Fruit fly (Drosophila melanogaster) whole organism, embryonic: ENCODE measurements around the gene CG31174.

Experiments
- B-H1 ChIP-seq: fragments of 200-800 bp; sonication (Bioruptor generic); IDR thresholded peaks from 3 replicates; pipeline ENCODE4 v1.3.6; 2022; ENCODE audit warnings: missing biosample characterization, missing genetic modification characterization
- CG10543 ChIP-seq: fragments of 200-800 bp; sonication (Bioruptor generic); optimal IDR thresholded peaks from 3 replicates; lab custom pipeline; 2017; ENCODE audit warnings: missing biosample characterization, mild to moderate bottlenecking, missing genetic modification characterization, moderate library complexity
- CG11456 ChIP-seq: fragments of 200-800 bp; sonication (Bioruptor generic); IDR thresholded peaks from 3 replicates; pipeline ENCODE4 v1.3.6; 2022; ENCODE audit warnings: missing biosample characterization, missing genetic modification characterization
- CG12236 ChIP-seq: fragments of 200-800 bp; sonication (Bioruptor generic); optimal IDR thresholded peaks from 2 replicates; lab custom pipeline; 2016; ENCODE audit warnings: missing biosample characterization, missing genetic modification characterization
- CG12299 ChIP-seq: fragments of 200-800 bp; sonication (Bioruptor generic); optimal IDR thresholded peaks from 2 replicates; lab custom pipeline; 2018; ENCODE audit warnings: missing biosample characterization, mild to moderate bottlenecking, missing genetic modification characterization
- CG1233 ChIP-seq: fragments of 200-800 bp; sonication (Bioruptor generic); optimal IDR thresholded peaks from 4 replicates; lab custom pipeline; 2018; ENCODE audit warnings: missing biosample characterization, mild to moderate bottlenecking, missing genetic modification characterization
- CG12659 ChIP-seq: fragments of 200-800 bp; sonication (Bioruptor generic); optimal IDR thresholded peaks from 3 replicates; lab custom pipeline; 2017; ENCODE audit warnings: mild to moderate bottlenecking, missing biosample characterization, missing genetic modification reagents, missing genetic modification characterization
- CG13424 ChIP-seq: fragments of 200-800 bp; sonication (Bioruptor generic); optimal IDR thresholded peaks from 2 replicates; lab custom pipeline; 2019; ENCODE audit warnings: missing biosample characterization, mild to moderate bottlenecking, missing genetic modification characterization, moderate library complexity
- CG13624 ChIP-seq: fragments of 200-800 bp; sonication (Bioruptor generic); optimal IDR thresholded peaks from 2 replicates; lab custom pipeline; 2016; ENCODE audit warnings: missing biosample characterization, missing genetic modification characterization
- CG14860 ChIP-seq: fragments of 200-800 bp; sonication (Bioruptor generic); IDR thresholded peaks from 3 replicates; pipeline ENCODE4 v1.3.6; 2022; ENCODE audit warnings: missing biosample characterization, missing genetic modification characterization; ENCODE audit not compliant: partially characterized antibody
- CG1602 ChIP-seq: fragments of 200-800 bp; sonication (Bioruptor generic); optimal IDR thresholded peaks from 3 replicates; lab custom pipeline; 2016; ENCODE audit warnings: missing biosample characterization, missing genetic modification characterization
- CG2129 ChIP-seq: fragments of 200-800 bp; sonication (Bioruptor generic); IDR thresholded peaks from 2 replicates; pipeline ENCODE4 v1.3.6; 2022; ENCODE audit warnings: missing biosample characterization, missing genetic modification characterization; ENCODE audit not compliant: partially characterized antibody
- CG31365 ChIP-seq: fragments of 200-800 bp; sonication (Bioruptor generic); optimal IDR thresholded peaks from 2 replicates; lab custom pipeline; 2018; ENCODE audit warnings: missing biosample characterization, mild to moderate bottlenecking, missing genetic modification characterization
- CG32532 ChIP-seq: fragments of 200-800 bp; sonication (Bioruptor generic); IDR thresholded peaks from 2 replicates; pipeline ENCODE4 v1.3.6; 2022; ENCODE audit warnings: missing biosample characterization, missing genetic modification characterization
- CG32767 ChIP-seq: fragments of 200-800 bp; sonication (Bioruptor generic); IDR thresholded peaks from 2 replicates; pipeline ENCODE4 v1.3.6; 2022; ENCODE audit warnings: missing biosample characterization, missing genetic modification characterization
- CG3281 ChIP-seq: fragments of 200-800 bp; sonication (Bioruptor generic); optimal IDR thresholded peaks from 3 replicates; lab custom pipeline; 2017; ENCODE audit warnings: missing biosample characterization, mild to moderate bottlenecking, missing genetic modification characterization
- CG4707 ChIP-seq: fragments of 200-800 bp; sonication (Bioruptor generic); optimal IDR thresholded peaks from 2 replicates; lab custom pipeline; 2018; ENCODE audit warnings: missing biosample characterization, mild to moderate bottlenecking, missing genetic modification characterization, moderate library complexity
- CG5953 ChIP-seq: fragments of 200-800 bp; sonication (Bioruptor generic); IDR thresholded peaks from 2 replicates; pipeline ENCODE4 v1.3.6; 2022; ENCODE audit warnings: missing biosample characterization, missing genetic modification characterization
- CG8944 ChIP-seq: fragments of 200-800 bp; sonication (Bioruptor generic); optimal IDR thresholded peaks from 3 replicates; lab custom pipeline; 2016; ENCODE audit warnings: missing biosample characterization, missing genetic modification characterization
- CTCF ChIP-seq: fragments of 200-800 bp; sonication (Bioruptor generic); optimal IDR thresholded peaks from 2 replicates; lab custom pipeline; 2017; ENCODE audit warnings: missing biosample characterization, mild to moderate bottlenecking, missing genetic modification characterization, moderate library complexity
- Dad ChIP-seq: fragments of 200-800 bp; sonication (Bioruptor generic); optimal IDR thresholded peaks from 3 replicates; lab custom pipeline; 2016; ENCODE audit warnings: missing biosample characterization, missing genetic modification characterization
- HmgZ ChIP-seq: fragments of 200-800 bp; sonication (Bioruptor generic); optimal IDR thresholded peaks from 2 replicates; lab custom pipeline; 2018; ENCODE audit warnings: missing biosample characterization, mild to moderate bottlenecking, missing genetic modification characterization
- Lhr ChIP-seq: fragments of 200-800 bp; sonication (Bioruptor generic); optimal IDR thresholded peaks from 3 replicates; lab custom pipeline; 2017; ENCODE audit warnings: mild to moderate bottlenecking, missing biosample characterization, missing genetic modification reagents, missing genetic modification characterization
- Mrtf ChIP-seq: fragments of 200-800 bp; sonication (Bioruptor generic); IDR thresholded peaks from 3 replicates; pipeline ENCODE4 v1.3.6; 2022; ENCODE audit warnings: missing biosample characterization, missing genetic modification characterization
- NC2α ChIP-seq: fragments of 200-800 bp; sonication (Bioruptor generic); optimal IDR thresholded peaks from 2 replicates; lab custom pipeline; 2016; ENCODE audit warnings: missing biosample characterization, missing genetic modification characterization
- Nf-YC ChIP-seq: fragments of 200-800 bp; optimal IDR thresholded peaks from 3 replicates; lab custom pipeline; 2019; ENCODE audit warnings: missing biosample characterization, mild to moderate bottlenecking, missing genetic modification characterization, moderate library complexity
- PHDP ChIP-seq: fragments of 200-800 bp; sonication (Bioruptor generic); optimal IDR thresholded peaks from 3 replicates; lab custom pipeline; 2018; ENCODE audit warnings: missing biosample characterization, mild to moderate bottlenecking, missing genetic modification characterization, moderate library complexity
- Rx ChIP-seq: fragments of 200-800 bp; sonication (Bioruptor generic); IDR thresholded peaks from 2 replicates; pipeline ENCODE4 v1.3.6; 2022; ENCODE audit warnings: missing biosample characterization, missing genetic modification characterization
- Sin3A ChIP-seq: fragments of >200 bp; optimal IDR thresholded peaks from 2 replicates; lab custom pipeline; 2018
- Stat92E ChIP-seq, 3 experiments: fragments of >200 bp in 2 of 3; fragments of 200-800 bp in 1 of 3; sonication (Bioruptor generic) in 1 of 3; optimal IDR thresholded peaks; 2 replicates each; lab custom pipeline; 2017 to 2019; ENCODE audit warnings: missing biosample characterization in 3 of 3, missing genetic modification characterization in 3 of 3, mild to moderate bottlenecking in 1 of 3, moderate library complexity in 1 of 3
- bab2 ChIP-seq: fragments of 200-800 bp; sonication (Bioruptor generic); optimal IDR thresholded peaks from 2 replicates; lab custom pipeline; 2016; ENCODE audit warnings: missing biosample characterization, missing genetic modification characterization
- chinmo ChIP-seq: fragments of 200-800 bp; sonication (Bioruptor generic); IDR thresholded peaks from 4 replicates; pipeline ENCODE4 v1.3.6; 2022; ENCODE audit warnings: missing biosample characterization, missing genetic modification characterization; ENCODE audit not compliant: partially characterized antibody
- crol ChIP-seq: fragments of 200-800 bp; sonication (Bioruptor generic); IDR thresholded peaks from 2 replicates; pipeline ENCODE4 v1.3.6; 2022; ENCODE audit warnings: missing biosample characterization, missing genetic modification characterization
- danr ChIP-seq: fragments of 200-800 bp; sonication (Bioruptor generic); IDR thresholded peaks from 2 replicates; pipeline ENCODE4 v1.3.6; 2022; ENCODE audit warnings: missing biosample characterization, missing genetic modification characterization
- dimm ChIP-seq: fragments of 200-800 bp; sonication (Bioruptor generic); IDR thresholded peaks from 2 replicates; pipeline ENCODE4 v1.3.6; 2022; ENCODE audit warnings: missing biosample characterization, missing genetic modification characterization
- emc ChIP-seq: fragments of 200-800 bp; sonication (Bioruptor generic); optimal IDR thresholded peaks from 2 replicates; lab custom pipeline; 2016; ENCODE audit warnings: missing biosample characterization, missing genetic modification characterization
- en ChIP-seq: fragments of 200-800 bp; sonication (Bioruptor generic); optimal IDR thresholded peaks from 2 replicates; lab custom pipeline; 2016; ENCODE audit warnings: missing biosample characterization, missing genetic modification characterization
- fu2 ChIP-seq: fragments of 200-800 bp; sonication (Bioruptor generic); optimal IDR thresholded peaks from 2 replicates; lab custom pipeline; 2016; ENCODE audit warnings: missing biosample characterization, missing genetic modification characterization
- gfzf ChIP-seq: fragments of 200-800 bp; sonication (Bioruptor generic); optimal IDR thresholded peaks from 2 replicates; lab custom pipeline; 2016; ENCODE audit warnings: missing biosample characterization, mild to moderate bottlenecking, missing genetic modification characterization, moderate library complexity
- hb ChIP-seq: fragments of 200-800 bp; sonication (Bioruptor generic); IDR thresholded peaks from 3 replicates; pipeline ENCODE4 v1.3.6; 2022; ENCODE audit warnings: missing biosample characterization, missing genetic modification characterization; ENCODE audit not compliant: partially characterized antibody
- jing ChIP-seq: fragments of 200-800 bp; sonication (Bioruptor generic); optimal IDR thresholded peaks from 2 replicates; lab custom pipeline; 2018; ENCODE audit warnings: missing biosample characterization, mild to moderate bottlenecking, missing genetic modification characterization
- nerfin-1 ChIP-seq: fragments of 200-800 bp; sonication (Bioruptor generic); optimal IDR thresholded peaks from 3 replicates; lab custom pipeline; 2019; ENCODE audit warnings: missing biosample characterization, mild to moderate bottlenecking, missing genetic modification characterization, moderate library complexity
- ro ChIP-seq: fragments of 200-800 bp; sonication (Bioruptor generic); IDR thresholded peaks from 2 replicates; pipeline ENCODE4 v1.3.6; 2022; ENCODE audit warnings: missing biosample characterization, missing genetic modification characterization
- row ChIP-seq: fragments of 200-800 bp; sonication (Bioruptor generic); IDR thresholded peaks from 3 replicates; pipeline ENCODE4 v1.3.6; 2022; ENCODE audit warnings: missing biosample characterization, missing genetic modification characterization
- sc ChIP-seq, 3 experiments: fragments of >200 bp in 2 of 3; fragments of 200-800 bp in 1 of 3; sonication (Bioruptor generic) in 1 of 3; optimal IDR thresholded peaks; 2 replicates in 2 of 3; 3 replicates in 1 of 3; lab custom pipeline; 2017; ENCODE audit warnings: mild to moderate bottlenecking in 1 of 3, missing biosample characterization in 1 of 3, missing genetic modification characterization in 1 of 3, missing genetic modification reagents in 1 of 3
- sqz ChIP-seq: fragments of 200-800 bp; sonication (Bioruptor generic); optimal IDR thresholded peaks from 3 replicates; lab custom pipeline; 2018; ENCODE audit warnings: missing biosample characterization, mild to moderate bottlenecking, missing genetic modification characterization
- tna ChIP-seq: fragments of 200-800 bp; sonication (Bioruptor generic); IDR thresholded peaks from 2 replicates; pipeline ENCODE4 v1.3.6; 2022; ENCODE audit warnings: missing biosample characterization, missing genetic modification characterization; ENCODE audit not compliant: partially characterized antibody
- unc-4 ChIP-seq: fragments of 200-800 bp; sonication (Bioruptor generic); IDR thresholded peaks from 2 replicates; pipeline ENCODE4 v1.3.6; 2022; ENCODE audit warnings: missing biosample characterization, missing genetic modification characterization; ENCODE audit not compliant: partially characterized antibody
- zfh1 ChIP-seq: fragments of 200-800 bp; sonication (Bioruptor generic); IDR thresholded peaks from 3 replicates; pipeline ENCODE4 v1.3.6; 2022; ENCODE audit warnings: missing biosample characterization, missing genetic modification characterization

CG31174 gene

DNA sequence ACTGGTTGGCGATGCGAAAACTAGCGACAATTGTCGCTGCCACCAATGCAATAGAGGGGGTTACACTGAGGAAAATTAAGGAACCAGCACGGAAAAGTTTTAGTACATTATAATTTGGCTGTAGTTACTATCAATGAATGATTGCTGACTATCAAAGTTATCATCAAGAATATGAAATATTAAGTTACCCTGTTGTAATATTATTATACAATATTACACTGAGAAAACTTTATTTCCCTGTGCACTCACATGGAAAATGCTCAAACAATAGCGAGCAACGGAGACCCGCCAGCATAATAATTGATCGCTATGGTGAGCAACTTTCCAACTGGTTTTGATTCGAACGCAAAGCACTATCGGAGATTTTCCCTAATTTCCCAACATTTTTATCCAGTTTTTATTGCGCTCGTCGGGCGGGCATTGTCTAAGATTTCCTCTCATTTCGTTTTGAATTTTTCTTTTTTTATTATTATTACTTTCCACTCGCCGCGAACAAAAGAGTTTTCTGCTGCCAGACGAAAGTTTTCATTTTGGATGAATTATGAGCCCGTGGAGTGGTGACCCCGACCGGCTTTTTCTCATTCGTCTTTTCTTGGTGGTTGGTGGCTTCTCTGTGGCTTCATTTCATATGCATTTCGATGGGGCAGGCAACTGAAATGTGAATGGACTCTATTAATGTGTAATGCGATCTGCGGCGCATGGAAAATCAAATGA is 7.0 kb downstream of the CG31174 start (continued):
- peak; percentile 79 for TF ChIP-seq row (GFP tag; lab: Robert Waterston, UW)
- no peak for TF ChIP-seq emc (GFP tag; lab: Kevin White, UChicago)
- TF ChIP-seq unc-4: no peak
- TF ChIP-seq fu2 (GFP tag; lab: Kevin White, UChicago): no peak
- TF ChIP-seq Nf-YC (tag; lab: Kevin White, UChicago): peak; percentile 13
- TF ChIP-seq tna (GFP tag; lab: Robert Waterston, UW): no peak
- TF ChIP-seq CG31365 (tag; lab: Kevin White, UChicago): peak; percentile 34
- peak; percentile 69 for TF ChIP-seq CG1602 (GFP tag; lab: Kevin White, UChicago)
- TF ChIP-seq hb (GFP tag; lab: Robert Waterston, UW): no peak
- no peak for TF ChIP-seq CG13624 (GFP tag; lab: Kevin White, UChicago)
- TF ChIP-seq crol (GFP tag; lab: Robert Waterston, UW): no peak
- TF ChIP-seq zfh1: peak; percentile 86
- no peak for TF ChIP-seq CG2129 (GFP tag; lab: Robert Waterston, UW)
- TF ChIP-seq CG10543: no peak
- TF ChIP-seq bab2 (GFP tag; lab: Kevin White, UChicago): peak; percentile 43
- TF ChIP-seq CG13424: peak; percentile 87
- TF ChIP-seq CG8944 (GFP tag; lab: Kevin White, UChicago): peak; percentile 39
- TF ChIP-seq Lhr (GFP tag; lab: Kevin White, UChicago): peak; percentile 73
- peak; percentile 87 for TF ChIP-seq CG5953
- peak; percentile 49 for TF ChIP-seq sqz (GFP tag; lab: Kevin White, UChicago)
- TF ChIP-seq chinmo (GFP tag; lab: Robert Waterston, UW): no peak
- TF ChIP-seq B-H1 (GFP tag; lab: Robert Waterston, UW): no peak
- no peak for TF ChIP-seq gfzf (GFP tag; lab: Kevin White, UChicago)
- TF ChIP-seq Sin3A (lab: Kevin White, UChicago): no peak
- TF ChIP-seq CG12299: peak; percentile 85
- TF ChIP-seq Mrtf (GFP tag; lab: Robert Waterston, UW): no peak; the same call in 2 of the 3 replicates
- peak; percentile 79 for TF ChIP-seq nerfin-1 (tag; lab: Kevin White, UChicago)
- peak; percentile 56 for TF ChIP-seq danr
- no peak for TF ChIP-seq CG14860
- peak; percentile 46 for TF ChIP-seq CG1233 (GFP tag; lab: Kevin White, UChicago)
- TF ChIP-seq HmgZ (tag; lab: Kevin White, UChicago): peak; percentile 11
- TF ChIP-seq CG4707 (GFP tag; lab: Kevin White, UChicago): peak; percentile 82
- TF ChIP-seq CTCF: peak; percentile 19
- peak; percentile 84 for TF ChIP-seq PHDP (tag; lab: Kevin White, UChicago)
- TF ChIP-seq Stat92E (GFP tag; optimal IDR thresholded peaks at IDR 0.05; lab: Kevin White, UChicago): peak in 1 of 3 experiments; percentile 0
- peak; percentile 21 for TF ChIP-seq en
- peak; percentile 68 for TF ChIP-seq CG12659 (GFP tag; lab: Kevin White, UChicago)
- peak; percentile 65 for TF ChIP-seq CG32767 (GFP tag; lab: Robert Waterston, UW)
- peak; percentile 74 for TF ChIP-seq dimm (GFP tag; lab: Robert Waterston, UW)
- TF ChIP-seq Dad (GFP tag; lab: Kevin White, UChicago): no peak
- TF ChIP-seq CG11456 (GFP tag; lab: Robert Waterston, UW): 0 out of 3 replicates have a peak, but pooled peaks have one; percentile 57
- no peak for TF ChIP-seq ro
- no peak for TF ChIP-seq NC2α (GFP tag; lab: Kevin White, UChicago)
- no peak for TF ChIP-seq sc (optimal IDR thresholded peaks at IDR 0.05; lab: Kevin White, UChicago)
- TF ChIP-seq sc (GFP tag; optimal IDR thresholded peaks at IDR 0.05; lab: Kevin White, UChicago): peak; percentile 80
- TF ChIP-seq CG3281 (GFP tag; lab: Kevin White, UChicago): peak; percentile 4
- peak; percentile 70 for TF ChIP-seq jing (GFP tag; lab: Kevin White, UChicago)
- peak; percentile 5 for TF ChIP-seq CG12236 (GFP tag; lab: Kevin White, UChicago)
- TF ChIP-seq CG32532: no peak
- TF ChIP-seq Rx: peak; percentile 65
